Fruit fly (Drosophila melanogaster): ENCODE results near the gene CG10347.

The CG10347 gene

dm6 chrX:11868866-11869265, 14.1 kb upstream of the CG10347 start, which contains the start of the genes Nrd1 and CG1847:
Nrd1 (minus strand) TSS chrX:11868893.
CG1847 (plus strand) TSS chrX:11869170.
- TF ChIP-seq CG8478 (optimal IDR thresholded peaks at IDR 0.05) (no peak), CTCF (optimal IDR thresholded peaks at IDR 0.05) (no peak)

DNA sequence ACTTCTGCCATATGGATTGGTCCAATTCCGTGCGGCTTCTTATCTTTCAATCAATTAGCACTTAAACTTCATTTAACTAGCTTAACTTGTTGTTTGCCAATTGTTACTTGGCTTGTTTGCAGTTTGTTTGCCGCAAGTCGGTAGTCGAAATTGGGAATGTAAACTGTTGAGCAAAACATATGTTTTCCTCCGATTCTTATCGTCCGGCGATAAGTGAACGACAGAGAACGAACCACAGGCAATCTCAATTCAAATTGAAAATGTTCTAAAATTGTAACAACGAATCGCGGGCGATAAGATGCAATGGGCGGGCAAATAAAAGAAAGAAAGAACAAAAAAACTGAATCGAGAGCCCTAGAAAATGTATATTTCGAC, 3.7 kb upstream of the CG10347 start:
- TF ChIP-seq CG8478 (optimal IDR thresholded peaks at IDR 0.05) (no peak), CTCF (optimal IDR thresholded peaks at IDR 0.05) (no peak)

DNA sequence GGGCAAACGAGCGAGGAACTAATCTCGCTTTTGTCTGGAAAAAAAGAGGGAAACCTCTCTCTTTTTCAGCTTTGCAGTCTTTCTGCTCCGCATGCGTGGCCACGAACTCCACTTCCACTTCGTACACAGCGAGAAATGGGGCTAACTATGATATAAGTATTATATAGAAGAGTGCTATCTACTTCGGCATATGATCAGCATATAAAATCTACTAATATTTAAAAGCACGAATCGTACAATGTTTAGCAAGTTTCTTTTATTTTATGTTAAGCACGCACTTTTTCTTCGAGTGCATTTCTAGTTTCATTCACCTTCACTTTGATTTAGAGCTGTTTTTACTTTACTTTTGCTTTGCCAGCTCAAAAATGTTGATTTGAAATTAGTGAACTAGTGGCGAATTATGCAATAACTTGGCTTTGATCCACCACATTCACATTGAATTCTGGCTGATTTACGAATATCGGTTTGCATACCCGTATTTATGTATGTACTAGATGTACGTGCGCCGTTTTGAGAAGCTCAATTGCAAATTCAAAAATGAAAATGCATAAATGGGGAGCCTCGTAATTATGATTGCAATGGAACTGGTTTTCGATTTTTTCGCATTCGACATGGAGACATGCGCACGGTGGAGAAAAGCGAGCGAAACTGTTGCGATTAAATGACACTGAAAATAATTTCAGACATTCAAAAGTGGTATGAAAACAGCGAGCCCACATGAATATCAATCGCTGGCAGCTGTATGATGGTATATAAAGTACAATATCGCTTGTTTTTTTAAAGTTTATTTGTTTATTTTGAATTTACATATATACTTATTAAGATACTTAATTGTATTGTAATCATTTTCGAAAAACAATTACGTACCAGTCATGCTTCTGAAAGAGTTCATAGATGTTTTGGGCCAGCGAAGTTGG, 3.0 kb upstream of the CG10347 start:
- TF ChIP-seq CTCF (optimal IDR thresholded peaks at IDR 0.05) (no peak), CG8478 (optimal IDR thresholded peaks at IDR 0.05) (no peak)

- no peak for TF ChIP-seq CG8478 (optimal IDR thresholded peaks at IDR 0.05)
- no peak for TF ChIP-seq CTCF (optimal IDR thresholded peaks at IDR 0.05)
These were observed 2.1 kb upstream of the CG10347 start for dm6 chrX:11856867-11857266.

DNA sequence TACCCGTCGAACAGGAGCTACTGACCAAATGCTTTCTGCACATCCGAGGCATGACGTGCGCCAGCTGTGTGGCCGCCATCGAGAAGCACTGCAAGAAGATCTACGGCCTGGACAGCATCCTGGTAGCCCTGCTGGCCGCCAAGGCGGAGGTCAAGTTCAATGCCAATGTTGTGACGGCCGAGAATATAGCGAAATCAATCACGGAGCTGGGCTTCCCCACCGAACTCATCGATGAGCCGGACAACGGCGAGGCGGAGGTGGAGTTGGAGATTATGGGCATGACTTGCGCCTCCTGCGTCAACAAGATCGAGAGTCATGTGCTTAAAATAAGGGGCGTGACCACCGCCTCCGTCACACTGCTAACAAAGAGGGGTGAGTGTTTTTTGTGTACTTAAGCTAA, 1.2 kb upstream of the CG10347 start:
- no peak for TF ChIP-seq CTCF (optimal IDR thresholded peaks at IDR 0.05)
- no peak for TF ChIP-seq CG8478 (optimal IDR thresholded peaks at IDR 0.05)

DNA sequence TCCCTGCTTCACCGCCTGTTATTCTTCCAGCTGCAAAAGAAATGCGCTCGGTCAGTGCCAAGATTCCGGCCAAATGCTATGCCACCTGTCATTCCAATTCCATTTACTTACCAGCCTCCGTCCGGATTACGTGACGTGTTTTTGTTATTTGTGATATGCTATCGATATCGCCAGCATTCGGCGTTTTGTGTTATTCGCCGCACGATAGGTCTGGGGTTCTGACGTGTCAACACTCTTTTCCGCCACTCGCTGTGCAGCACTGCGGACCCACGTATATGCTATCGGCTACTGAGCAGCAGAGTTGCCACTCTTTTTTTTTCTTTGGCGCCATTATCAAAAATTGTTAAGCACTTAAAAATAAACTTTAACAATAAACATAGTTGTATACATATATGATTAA, 2.4 kb downstream of the CG10347 start, which contains the start of gene p24-1:
p24-1 (minus strand) TSS at position 221 of the 400 bp plus-strand sequence.
- peak; percentile 32 to 39 for TF ChIP-seq CTCF (optimal IDR thresholded peaks at IDR 0.05)
- TF ChIP-seq CG8478 (optimal IDR thresholded peaks at IDR 0.05) = no peak

DNA sequence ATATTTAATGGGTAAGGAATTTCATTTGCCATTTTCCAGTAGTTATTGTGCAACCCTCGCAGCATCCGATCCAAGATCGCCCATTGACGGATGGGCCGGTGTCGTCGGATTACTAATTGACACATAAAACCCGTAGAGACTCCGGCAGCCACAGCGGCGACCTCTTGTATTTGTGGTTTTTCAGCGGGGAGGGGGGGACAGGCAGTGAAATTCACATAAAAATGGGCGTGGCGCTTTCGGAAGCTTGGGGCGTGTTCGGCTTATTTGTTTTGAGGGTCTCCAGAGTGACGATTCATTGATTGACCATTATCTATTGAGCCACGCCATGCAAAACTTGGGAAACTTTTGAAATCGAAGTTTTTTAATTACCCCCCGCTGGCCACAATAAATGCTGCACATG, 5.5 kb downstream of the CG10347 start:
- TF ChIP-seq CTCF (optimal IDR thresholded peaks at IDR 0.05) = no peak

dm6 chrX:11848507-11849264, 6.0 kb downstream of the CG10347 start:
- TF ChIP-seq CTCF (optimal IDR thresholded peaks at IDR 0.05) (no peak), CG8478 (optimal IDR thresholded peaks at IDR 0.05) (no peak)

- no peak for TF ChIP-seq CG8478 (optimal IDR thresholded peaks at IDR 0.05)
- TF ChIP-seq CTCF (optimal IDR thresholded peaks at IDR 0.05) = no peak
These were observed 8.5 kb downstream of the CG10347 start, which contains the start of gene CG15740 for dm6 chrX:11846049-11846718. CG15740 (minus strand) TSS chrX:11846099.

dm6 chrX:11841702-11842378, 12.9 kb downstream of the CG10347 start:
- TF ChIP-seq CTCF (optimal IDR thresholded peaks at IDR 0.05) (no peak), CG8478 (optimal IDR thresholded peaks at IDR 0.05) (no peak)

dm6 chrX:11839308-11839707, 15.4 kb downstream of the CG10347 start, which contains the start of gene Cyp28c1:
Cyp28c1 (plus strand) TSS chrX:11839608.
- no peak for TF ChIP-seq CTCF (optimal IDR thresholded peaks at IDR 0.05)
- no peak for TF ChIP-seq CG8478 (optimal IDR thresholded peaks at IDR 0.05)

DNA sequence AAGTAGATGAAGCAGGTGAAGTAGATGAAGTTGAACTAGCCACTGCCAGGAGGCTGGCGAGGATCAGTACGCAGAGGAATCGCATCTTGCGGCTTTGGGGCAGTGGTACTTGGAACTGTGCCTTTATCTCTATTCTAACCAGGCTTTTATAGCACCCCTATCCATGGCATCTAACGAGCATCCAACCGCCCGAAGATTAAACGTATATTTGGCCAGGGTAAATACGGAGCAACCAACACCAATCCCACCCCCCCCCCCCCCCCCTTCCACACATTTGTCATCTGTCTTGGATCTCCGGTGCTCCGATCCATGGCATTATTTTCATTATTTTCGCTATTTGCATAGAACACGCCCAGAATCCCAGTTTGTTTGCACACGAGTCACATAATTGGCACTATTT, 16.8 kb downstream of the CG10347 start, which contains the start of gene CG15741:
CG15741 (minus strand) TSS at position 101 of the 400 bp plus-strand sequence.
- TF ChIP-seq CTCF (optimal IDR thresholded peaks at IDR 0.05) = no peak

DNA sequence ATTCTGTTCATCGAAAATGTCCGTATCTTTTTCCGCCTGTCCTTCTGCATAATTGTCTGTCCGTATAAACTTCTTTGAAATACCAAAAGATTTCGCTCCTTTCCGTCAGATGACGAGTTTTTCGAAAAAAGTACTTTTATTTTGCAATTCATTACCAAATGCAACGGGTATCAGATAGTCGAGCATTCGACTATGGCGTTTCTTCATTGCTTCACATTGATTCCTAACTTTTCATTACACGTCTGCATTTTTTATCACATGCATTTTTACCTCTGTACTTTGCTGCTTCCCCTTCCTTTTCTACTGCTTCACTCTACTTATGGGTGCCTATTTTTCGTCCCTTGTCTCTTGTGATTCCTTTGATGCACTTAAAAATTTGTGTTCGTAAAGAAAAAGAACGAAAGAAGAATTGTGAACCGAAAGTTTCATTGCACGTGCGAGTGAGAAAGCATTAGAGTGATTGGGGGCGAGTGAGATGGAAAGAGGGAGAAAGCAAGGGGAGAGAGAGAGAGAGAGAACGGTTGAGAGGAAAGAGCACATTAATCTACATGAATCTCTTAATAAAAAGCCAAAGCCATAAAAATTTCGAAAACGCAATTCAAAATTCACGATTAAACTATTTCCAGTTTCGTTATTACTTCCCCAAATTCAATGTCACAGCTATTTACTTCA, 26.3 kb downstream of the CG10347 start:
- TF ChIP-seq CG8478 (optimal IDR thresholded peaks at IDR 0.05) (no peak), CTCF (optimal IDR thresholded peaks at IDR 0.05) (no peak)

- TF ChIP-seq CG8478 (optimal IDR thresholded peaks at IDR 0.05) (no peak), CTCF (optimal IDR thresholded peaks at IDR 0.05) (no peak)
These were observed 31.7 kb downstream of the CG10347 start for dm6 chrX:11823003-11823402.
